Worm (Caenorhabditis elegans) whole organism, L2 larva: ENCODE results near the gene C06A6.2.

Experiments used
- lin-13 ChIP-seq: fragments of 150-350 bp; optimal IDR thresholded peaks from 2 replicates; lab custom pipeline; 2014; ENCODE audit warnings: missing biosample characterization, missing genetic modification reagents, missing genetic modification characterization
- ztf-4 ChIP-seq: fragments of 150-350 bp; optimal IDR thresholded peaks from 2 replicates; lab custom pipeline; 2014; ENCODE audit warnings: missing biosample characterization, missing genetic modification characterization

ce11 chrIV:7897953-7898352, 51.5 kb downstream of the C06A6.2 start:
- TF ChIP-seq ztf-4 (tag; lab: Kevin White, UChicago) = no peak
- no peak for TF ChIP-seq lin-13 (GFP tag; lab: Kevin White, UChicago)
